Fruit fly (Drosophila melanogaster) Kc167 (cell line): ENCODE data around the gene Csas.

Source experiments
- Myc ChIP-seq: fragments of >200 bp; optimal IDR thresholded peaks from 2 replicates; lab custom pipeline; 2017; ENCODE audit warnings: missing external identifiers
- Sin3A ChIP-seq: fragments of >200 bp; optimal IDR thresholded peaks from 2 replicates; lab custom pipeline; 2018; ENCODE audit warnings: missing external identifiers
- h ChIP-seq: fragments of >200 bp; optimal IDR thresholded peaks from 3 replicates; lab custom pipeline; 2018; ENCODE audit warnings: missing external identifiers
- insv ChIP-seq: fragments of >200 bp; optimal IDR thresholded peaks from 3 replicates; lab custom pipeline; 2018; ENCODE audit warnings: missing external identifiers
- psq ChIP-seq: fragments of >200 bp; optimal IDR thresholded peaks from 2 replicates; lab custom pipeline; 2017; ENCODE audit warnings: missing external identifiers
- ttk ChIP-seq: sonication (Bioruptor generic); optimal IDR thresholded peaks from 2 replicates; lab custom pipeline; 2017; ENCODE audit warnings: missing external identifiers

- TF ChIP-seq Sin3A (lab: Kevin White, UChicago) (no peak), insv (lab: Kevin White, UChicago) (no peak), psq (lab: Kevin White, UChicago) (peak; percentile 78), h (lab: Kevin White, UChicago) (no peak), Myc (lab: Kevin White, UChicago) (no peak), ttk (lab: Kevin White, UChicago) (no peak)
Measured at dm6 chr3L:20006269-20007265, 17.8 kb upstream of the Csas start.
